Fruit fly (Drosophila melanogaster) whole organism, embryonic: Measurements from ENCODE around the gene CG10863.

Source experiments
- Atf6 ChIP-seq: fragments of 200-800 bp; sonication (Bioruptor generic); IDR thresholded peaks from 2 replicates; pipeline ENCODE4 v1.3.6; 2022; ENCODE audit warnings: missing biosample characterization, missing genetic modification characterization
- CG11093 ChIP-seq: fragments of 200-800 bp; sonication (Bioruptor generic); IDR thresholded peaks from 3 replicates; pipeline ENCODE4 v1.3.6; 2022; ENCODE audit warnings: missing biosample characterization, missing genetic modification characterization
- CG11398 ChIP-seq: fragments of 200-800 bp; sonication (Bioruptor generic); optimal IDR thresholded peaks from 2 replicates; lab custom pipeline; 2016; ENCODE audit warnings: missing biosample characterization, missing genetic modification characterization
- CG12155 ChIP-seq: fragments of 200-800 bp; sonication (Bioruptor generic); optimal IDR thresholded peaks from 3 replicates; lab custom pipeline; 2016; ENCODE audit warnings: missing biosample characterization, missing genetic modification characterization
- CG12744 ChIP-seq: fragments of 200-800 bp; sonication (Bioruptor generic); optimal IDR thresholded peaks from 2 replicates; lab custom pipeline; 2016; ENCODE audit warnings: missing biosample characterization, missing genetic modification characterization
- CG13424 ChIP-seq: fragments of 200-800 bp; sonication (Bioruptor generic); optimal IDR thresholded peaks from 2 replicates; lab custom pipeline; 2019; ENCODE audit warnings: missing biosample characterization, mild to moderate bottlenecking, missing genetic modification characterization, moderate library complexity
- CG14965 ChIP-seq: fragments of 200-800 bp; sonication (Bioruptor generic); optimal IDR thresholded peaks from 2 replicates; lab custom pipeline; 2016; ENCODE audit warnings: missing biosample characterization, missing genetic modification characterization, borderline replicate concordance
- CG15696 ChIP-seq: fragments of 200-800 bp; sonication (Bioruptor generic); optimal IDR thresholded peaks from 2 replicates; lab custom pipeline; 2019; ENCODE audit warnings: missing biosample characterization, mild to moderate bottlenecking, missing genetic modification characterization, moderate library complexity
- CG18599 ChIP-seq: fragments of 200-800 bp; sonication (Bioruptor generic); optimal IDR thresholded peaks from 3 replicates; lab custom pipeline; 2017; ENCODE audit warnings: missing biosample characterization, missing genetic modification characterization, mild to moderate bottlenecking, moderate library complexity, missing genetic modification reagents
- CG2199 ChIP-seq: fragments of 200-800 bp; sonication (Bioruptor generic); IDR thresholded peaks from 3 replicates; pipeline ENCODE4 v1.3.6; 2022; ENCODE audit warnings: missing biosample characterization, missing genetic modification characterization
- CG31224 ChIP-seq: fragments of 200-800 bp; sonication (Bioruptor generic); IDR thresholded peaks from 2 replicates; pipeline ENCODE4 v1.3.6; 2022; ENCODE audit warnings: missing biosample characterization, missing genetic modification characterization
- CG31441 ChIP-seq: fragments of 200-800 bp; sonication (Bioruptor generic); IDR thresholded peaks from 2 replicates; pipeline ENCODE4 v1.3.6; 2022; ENCODE audit warnings: missing biosample characterization, missing genetic modification characterization
- CG3281 ChIP-seq: fragments of 200-800 bp; sonication (Bioruptor generic); optimal IDR thresholded peaks from 3 replicates; lab custom pipeline; 2017; ENCODE audit warnings: missing biosample characterization, mild to moderate bottlenecking, missing genetic modification characterization
- CG34422 ChIP-seq: fragments of 200-800 bp; sonication (Bioruptor generic); IDR thresholded peaks from 3 replicates; pipeline ENCODE4 v1.3.6; 2022; ENCODE audit warnings: missing biosample characterization, missing genetic modification characterization
- CG4282 ChIP-seq: fragments of 200-800 bp; sonication (Bioruptor generic); optimal IDR thresholded peaks from 2 replicates; lab custom pipeline; 2016; ENCODE audit warnings: missing biosample characterization, missing genetic modification characterization
- CG6272 ChIP-seq: fragments of 200-800 bp; sonication (Bioruptor generic); IDR thresholded peaks from 2 replicates; pipeline ENCODE4 v1.3.6; 2022; ENCODE audit warnings: missing biosample characterization, missing genetic modification characterization
- CG8281 ChIP-seq: fragments of 200-800 bp; sonication (Bioruptor generic); optimal IDR thresholded peaks from 2 replicates; lab custom pipeline; 2018; ENCODE audit warnings: missing biosample characterization, mild to moderate bottlenecking, missing genetic modification characterization, moderate library complexity
- CG8765 ChIP-seq: fragments of 200-800 bp; sonication (Bioruptor generic); IDR thresholded peaks from 2 replicates; pipeline ENCODE4 v1.3.6; 2022; ENCODE audit warnings: missing biosample characterization, missing genetic modification characterization
- CG9727 ChIP-seq: fragments of 200-800 bp; sonication (Bioruptor generic); optimal IDR thresholded peaks from 3 replicates; lab custom pipeline; 2017; ENCODE audit warnings: missing biosample characterization, mild to moderate bottlenecking, missing genetic modification characterization
- CG9817 ChIP-seq: fragments of 200-800 bp; sonication (Bioruptor generic); optimal IDR thresholded peaks from 2 replicates; lab custom pipeline; 2018; ENCODE audit warnings: missing biosample characterization, mild to moderate bottlenecking, missing genetic modification characterization, moderate library complexity
- Dip3 ChIP-seq: fragments of 200-800 bp; sonication (Bioruptor generic); optimal IDR thresholded peaks from 3 replicates; lab custom pipeline; 2016; ENCODE audit warnings: missing biosample characterization, missing genetic modification characterization
- HLH3B ChIP-seq: fragments of 200-800 bp; sonication (Bioruptor generic); IDR thresholded peaks from 2 replicates; pipeline ENCODE4 v1.3.6; 2022; ENCODE audit warnings: missing biosample characterization, missing genetic modification characterization
- HmgZ ChIP-seq: fragments of 200-800 bp; sonication (Bioruptor generic); optimal IDR thresholded peaks from 2 replicates; lab custom pipeline; 2018; ENCODE audit warnings: missing biosample characterization, mild to moderate bottlenecking, missing genetic modification characterization
- MESR4 ChIP-seq: fragments of 200-800 bp; sonication (Bioruptor generic); optimal IDR thresholded peaks from 2 replicates; lab custom pipeline; 2018; ENCODE audit warnings: missing biosample characterization, mild to moderate bottlenecking, missing genetic modification characterization, moderate library complexity
- Mes4 ChIP-seq: fragments of 200-800 bp; sonication (Bioruptor generic); optimal IDR thresholded peaks from 2 replicates; lab custom pipeline; 2016; ENCODE audit warnings: missing biosample characterization, missing genetic modification characterization
- NK7.1 ChIP-seq: fragments of 200-800 bp; sonication (Bioruptor generic); optimal IDR thresholded peaks from 3 replicates; lab custom pipeline; 2016; ENCODE audit warnings: missing biosample characterization, missing genetic modification characterization
- TFAM ChIP-seq: fragments of 200-800 bp; sonication (Bioruptor generic); optimal IDR thresholded peaks from 2 replicates; lab custom pipeline; 2017; ENCODE audit warnings: missing biosample characterization, missing genetic modification characterization, inconsistent platforms
- YL-1 ChIP-seq: fragments of 200-800 bp; sonication (Bioruptor generic); optimal IDR thresholded peaks from 3 replicates; lab custom pipeline; 2017; ENCODE audit warnings: missing biosample characterization, mild to moderate bottlenecking, missing genetic modification characterization
- aop ChIP-seq: fragments of 200-800 bp; sonication (Bioruptor generic); IDR thresholded peaks from 2 replicates; pipeline ENCODE4 v1.3.6; 2022; ENCODE audit warnings: missing biosample characterization, missing genetic modification characterization
- ato ChIP-seq: fragments of 200-800 bp; sonication (Bioruptor generic); IDR thresholded peaks from 2 replicates; pipeline ENCODE4 v1.3.6; 2022; ENCODE audit warnings: missing biosample characterization, missing genetic modification characterization; ENCODE audit not compliant: partially characterized antibody
- btn ChIP-seq: fragments of 200-800 bp; sonication (Bioruptor generic); optimal IDR thresholded peaks from 2 replicates; lab custom pipeline; 2016; ENCODE audit warnings: missing biosample characterization, missing genetic modification characterization
- cg ChIP-seq: fragments of 200-800 bp; sonication (Bioruptor generic); optimal IDR thresholded peaks from 3 replicates; lab custom pipeline; 2019; ENCODE audit warnings: missing biosample characterization, mild to moderate bottlenecking, missing genetic modification characterization, moderate library complexity
- croc ChIP-seq: fragments of 200-800 bp; sonication (Bioruptor generic); conservative IDR thresholded peaks from 3 replicates; pipeline ENCODE4 v1.3.6; 2022; ENCODE audit warnings: missing biosample characterization, missing genetic modification characterization
- gcm2 ChIP-seq: fragments of 200-800 bp; sonication (Bioruptor generic); optimal IDR thresholded peaks from 2 replicates; lab custom pipeline; 2016; ENCODE audit warnings: missing biosample characterization, missing genetic modification characterization
- gro ChIP-seq: fragments of 200-800 bp; sonication (Bioruptor generic); optimal IDR thresholded peaks from 2 replicates; lab custom pipeline; 2016; ENCODE audit warnings: missing biosample characterization, missing genetic modification characterization
- hb ChIP-seq: fragments of 200-800 bp; sonication (Bioruptor generic); IDR thresholded peaks from 3 replicates; pipeline ENCODE4 v1.3.6; 2022; ENCODE audit warnings: missing biosample characterization, missing genetic modification characterization; ENCODE audit not compliant: partially characterized antibody
- klu ChIP-seq: fragments of 200-800 bp; sonication (Bioruptor generic); IDR thresholded peaks from 2 replicates; pipeline ENCODE4 v1.3.6; 2022; ENCODE audit warnings: missing biosample characterization, missing genetic modification characterization
- lab ChIP-seq: fragments of 200-800 bp; sonication (Bioruptor generic); optimal IDR thresholded peaks from 3 replicates; lab custom pipeline; 2017; ENCODE audit warnings: missing biosample characterization, missing genetic modification characterization, mild to moderate bottlenecking, moderate library complexity, missing genetic modification reagents
- lov ChIP-seq, 2 experiments: fragments of 200-800 bp in 1 of 2; fragments of >200 bp in 1 of 2; sonication (Bioruptor generic) in 1 of 2; IDR thresholded peaks in 1 of 2; optimal IDR thresholded peaks in 1 of 2; 2 replicates in 1 of 2; 3 replicates in 1 of 2; pipeline versions ENCODE4 v1.3.6 to Lab custom; 2017 to 2022; ENCODE audit warnings: missing biosample characterization in 1 of 2, missing genetic modification characterization in 1 of 2
- maf-S ChIP-seq: fragments of 200-800 bp; sonication (Bioruptor generic); optimal IDR thresholded peaks from 2 replicates; lab custom pipeline; 2016; ENCODE audit warnings: missing biosample characterization, missing genetic modification characterization
- shn ChIP-seq: fragments of 200-800 bp; sonication (Bioruptor generic); optimal IDR thresholded peaks from 3 replicates; lab custom pipeline; 2016; ENCODE audit warnings: missing biosample characterization, missing genetic modification characterization
- sim ChIP-seq: fragments of 200-800 bp; sonication (Bioruptor generic); IDR thresholded peaks from 2 replicates; pipeline ENCODE4 v1.3.6; 2022; ENCODE audit warnings: missing biosample characterization, missing genetic modification characterization
- sna ChIP-seq: fragments of 200-800 bp; sonication (Bioruptor generic); IDR thresholded peaks from 2 replicates; pipeline ENCODE4 v1.3.6; 2022; ENCODE audit warnings: missing biosample characterization, missing genetic modification characterization; ENCODE audit not compliant: partially characterized antibody
- ssp ChIP-seq: fragments of 200-800 bp; sonication (Bioruptor generic); IDR thresholded peaks from 2 replicates; pipeline ENCODE4 v1.3.6; 2022; ENCODE audit warnings: missing biosample characterization, missing genetic modification characterization
- tin ChIP-seq: fragments of 200-800 bp; sonication (Bioruptor generic); optimal IDR thresholded peaks from 3 replicates; lab custom pipeline; 2016; ENCODE audit warnings: missing biosample characterization, missing genetic modification characterization
- tio ChIP-seq: fragments of 200-800 bp; sonication (Bioruptor generic); optimal IDR thresholded peaks from 2 replicates; lab custom pipeline; 2017; ENCODE audit warnings: missing biosample characterization, missing genetic modification characterization, inconsistent platforms
- unpg ChIP-seq: fragments of 200-800 bp; sonication (Bioruptor generic); optimal IDR thresholded peaks from 3 replicates; lab custom pipeline; 2018; ENCODE audit warnings: missing biosample characterization, mild to moderate bottlenecking, missing genetic modification characterization, moderate library complexity
- vnd ChIP-seq: fragments of 200-800 bp; sonication (Bioruptor generic); IDR thresholded peaks from 3 replicates; pipeline ENCODE4 v1.3.6; 2022; ENCODE audit warnings: missing biosample characterization, missing genetic modification characterization; ENCODE audit not compliant: partially characterized antibody
- zen2 ChIP-seq: fragments of 200-800 bp; sonication (Bioruptor generic); IDR thresholded peaks from 3 replicates; pipeline ENCODE4 v1.3.6; 2022; ENCODE audit warnings: missing biosample characterization, missing genetic modification characterization; ENCODE audit not compliant: partially characterized antibody
- zf30C ChIP-seq: fragments of 200-800 bp; sonication (Bioruptor generic); optimal IDR thresholded peaks from 3 replicates; lab custom pipeline; 2018; ENCODE audit warnings: missing biosample characterization, mild to moderate bottlenecking, missing genetic modification characterization
- zfh1 ChIP-seq: fragments of 200-800 bp; sonication (Bioruptor generic); IDR thresholded peaks from 3 replicates; pipeline ENCODE4 v1.3.6; 2022; ENCODE audit warnings: missing biosample characterization, missing genetic modification characterization

Gene CG10863

DNA sequence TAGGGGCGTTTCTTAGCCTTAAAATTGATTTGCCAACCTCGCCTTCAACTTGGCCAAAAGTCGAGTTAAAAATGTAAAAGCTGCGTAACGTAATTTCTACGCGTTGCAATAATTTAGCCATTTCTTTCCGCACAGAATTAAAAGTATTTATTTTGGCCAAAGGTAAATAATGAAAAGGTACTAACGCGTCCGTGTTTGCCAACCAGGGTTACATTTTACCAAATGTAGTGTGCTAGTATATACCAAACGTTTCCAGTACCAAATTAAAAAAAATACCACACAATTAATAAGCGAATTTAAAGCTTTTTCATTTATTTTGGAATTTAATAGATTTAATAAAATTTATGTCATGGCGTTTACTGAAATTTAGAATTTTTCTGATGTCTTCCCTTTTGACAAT, 43.3 kb downstream of the CG10863 start, which contains the start of gene Ccz1 (continued):
- TF ChIP-seq unpg (peak; percentile 40), sna (no peak), CG9817 (tag; lab: Kevin White, UChicago) (peak; percentile 52), NK7.1 (GFP tag; lab: Kevin White, UChicago) (peak; percentile 44), btn (GFP tag; lab: Kevin White, UChicago) (peak; percentile 42), CG11398 (GFP tag; lab: Kevin White, UChicago) (peak; percentile 81), CG4282 (GFP tag; lab: Kevin White, UChicago) (peak; percentile 21), cg (GFP tag; lab: Kevin White, UChicago) (no peak), hb (GFP tag; lab: Robert Waterston, UW) (no peak), ato (GFP tag; lab: Robert Waterston, UW) (no peak), CG8765 (GFP tag; lab: Robert Waterston, UW) (no peak), CG13424 (peak; percentile 71), CG2199 (GFP tag; lab: Robert Waterston, UW) (no peak), tin (GFP tag; lab: Kevin White, UChicago) (peak; percentile 21), CG31441 (no peak), ssp (GFP tag; lab: Robert Waterston, UW) (no peak), CG6272 (GFP tag; lab: Robert Waterston, UW) (no peak), HLH3B (GFP tag; lab: Robert Waterston, UW) (no peak), Dip3 (GFP tag; lab: Kevin White, UChicago) (peak; percentile 56), gro (GFP tag; lab: Kevin White, UChicago) (peak; percentile 57), shn (peak; percentile 66), sim (GFP tag; lab: Robert Waterston, UW) (no peak), CG14965 (GFP tag; lab: Kevin White, UChicago) (peak; percentile 56), gcm2 (GFP tag; lab: Kevin White, UChicago) (no peak), aop (GFP tag; lab: Robert Waterston, UW) (no peak), CG12744 (GFP tag; lab: Kevin White, UChicago) (peak; percentile 66), maf-S (GFP tag; lab: Kevin White, UChicago) (peak; percentile 71), croc (peak; percentile 18; the same call in 1 of the 3 replicates), CG11093 (peak; percentile 33; the same call in 1 of the 3 replicates), Mes4 (GFP tag; lab: Kevin White, UChicago) (peak; percentile 66), CG15696 (tag; lab: Kevin White, UChicago) (peak; percentile 87), MESR4 (GFP tag; lab: Kevin White, UChicago) (peak; percentile 37), CG3281 (GFP tag; lab: Kevin White, UChicago) (peak; percentile 79), CG8281 (tag; lab: Kevin White, UChicago) (peak; percentile 18), klu (GFP tag; lab: Robert Waterston, UW) (no peak), vnd (no peak), zfh1 (GFP tag; lab: Robert Waterston, UW) (no peak), lab (GFP tag; lab: Kevin White, UChicago) (peak; percentile 80), CG18599 (peak; percentile 24), HmgZ (peak; percentile 79), YL-1 (GFP tag; lab: Kevin White, UChicago) (peak; percentile 94), CG9727 (GFP tag; lab: Kevin White, UChicago) (peak; percentile 71), TFAM (GFP tag; lab: Kevin White, UChicago) (peak; percentile 9), zf30C (GFP tag; lab: Kevin White, UChicago) (no peak), CG12155 (GFP tag; lab: Kevin White, UChicago) (peak; percentile 48), CG31224 (no peak), tio (GFP tag; lab: Kevin White, UChicago) (peak; percentile 81), Atf6 (no peak), lov (optimal IDR thresholded peaks at IDR 0.05; lab: Kevin White, UChicago) (no peak), lov (GFP tag; IDR thresholded peaks at IDR 0.05; lab: Robert Waterston, UW) (no peak), zen2 (GFP tag; lab: Robert Waterston, UW) (no peak), CG34422 (GFP tag; lab: Robert Waterston, UW) (no peak)
